Worm (Caenorhabditis elegans): ENCODE data around the gene ttm-1.

The ttm-1 gene

DNA sequence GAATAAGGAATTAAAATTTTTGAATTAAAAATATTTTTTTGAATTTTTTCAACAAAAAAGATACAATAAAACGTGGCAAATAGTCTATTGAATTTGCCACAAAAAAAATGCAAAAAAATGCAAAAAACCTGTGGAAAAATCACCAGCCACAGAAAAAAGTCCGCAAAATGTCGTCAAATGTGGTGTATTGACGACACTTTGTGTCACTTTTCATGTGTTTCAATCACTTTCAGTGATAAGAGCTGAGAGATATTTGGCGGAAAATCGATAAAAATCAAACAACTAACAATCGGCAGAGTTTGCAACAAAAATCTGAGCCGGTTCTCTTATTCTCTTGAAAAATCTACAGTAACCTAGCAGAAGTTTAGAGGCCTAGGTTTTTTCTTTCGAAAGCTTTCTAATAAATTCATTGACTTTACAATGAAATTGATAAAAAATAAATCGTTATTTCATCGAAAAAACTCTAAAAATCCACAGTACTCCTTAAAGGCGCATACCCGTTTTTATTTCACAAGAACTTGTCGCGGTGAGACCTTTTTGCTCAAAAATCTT is 5.1 kb upstream of the ttm-1 start (continued):
- TF ChIP-seq lin-14 (GFP tag; optimal IDR thresholded peaks at IDR 0.05) = no peak
- TF ChIP-seq mep-1 (tag; optimal IDR thresholded peaks at IDR 0.05) = peak; percentile 69
- TF ChIP-seq ceh-88 (GFP tag; IDR thresholded peaks at IDR 0.05) = no peak
- TF ChIP-seq ceh-63 (GFP tag; optimal IDR thresholded peaks at IDR 0.05) = no peak
- TF ChIP-seq pax-3 (tag; optimal IDR thresholded peaks at IDR 0.05) = no peak
- TF ChIP-seq sup-37 (GFP tag; optimal IDR thresholded peaks at IDR 0.05) = no peak
- no peak for TF ChIP-seq hpl-2 (GFP tag; optimal IDR thresholded peaks at IDR 0.05)
- no peak for TF ChIP-seq ama-1 (optimal IDR thresholded peaks at IDR 0.05)
- TF ChIP-seq sptf-1 (tag; optimal IDR thresholded peaks at IDR 0.05) = no peak
- TF ChIP-seq pqm-1 (tag; optimal IDR thresholded peaks at IDR 0.05) = no peak
- TF ChIP-seq ztf-11 (tag; optimal IDR thresholded peaks at IDR 0.05) = no peak
- TF ChIP-seq C04F5.9 (tag; optimal IDR thresholded peaks at IDR 0.05) = no peak
- TF ChIP-seq ceh-8 (GFP tag; optimal IDR thresholded peaks at IDR 0.05) = no peak
- no peak for TF ChIP-seq C34B4.2 (tag; optimal IDR thresholded peaks at IDR 0.05)
- no peak for TF ChIP-seq fkh-4 (tag; optimal IDR thresholded peaks at IDR 0.05; ENCODE audit: borderline replicate concordance)
- TF ChIP-seq irx-1 (tag; optimal IDR thresholded peaks at IDR 0.05) = peak; percentile 20
- TF ChIP-seq nhr-12 (tag; optimal IDR thresholded peaks at IDR 0.05) = no peak
- TF ChIP-seq nhr-19 (GFP tag; conservative IDR thresholded peaks at IDR 0.05) = peak; percentile 9; the same call in 1 of the 2 replicates
- no peak for TF ChIP-seq unc-62 (GFP tag; optimal IDR thresholded peaks at IDR 0.05)
- TF ChIP-seq vab-15 (tag; optimal IDR thresholded peaks at IDR 0.05) = no peak
- peak; percentile 2 for TF ChIP-seq dsc-1 (tag; optimal IDR thresholded peaks at IDR 0.05)

DNA sequence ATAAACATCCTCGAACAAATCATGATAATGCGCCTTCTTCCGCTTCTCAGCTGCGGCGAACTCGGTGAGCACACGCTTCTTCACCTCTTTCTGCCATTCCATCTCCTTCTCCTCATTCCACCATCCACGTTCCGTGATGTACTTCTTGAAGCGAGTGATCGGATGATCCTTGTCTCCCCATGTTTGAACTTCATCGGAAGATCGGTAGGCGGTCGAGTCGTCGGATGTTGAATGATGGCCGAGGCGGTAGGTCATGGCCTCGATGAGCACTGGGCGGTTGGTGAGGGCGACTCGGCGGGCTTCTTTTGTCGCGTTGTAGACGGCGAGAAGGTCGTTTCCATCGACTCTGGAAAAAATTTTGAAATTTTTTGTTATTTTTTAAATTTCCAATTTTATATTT is 1.5 kb upstream of the ttm-1 start:
- no peak for TF ChIP-seq unc-30 (tag; optimal IDR thresholded peaks at IDR 0.05)
- no peak for TF ChIP-seq nhr-71 (tag; optimal IDR thresholded peaks at IDR 0.05)
- no peak for TF ChIP-seq blmp-1 (tag; optimal IDR thresholded peaks at IDR 0.05)
- TF ChIP-seq lin-39 (tag; optimal IDR thresholded peaks at IDR 0.05) = no peak
- TF ChIP-seq hpl-2 (GFP tag; optimal IDR thresholded peaks at IDR 0.05) = no peak
- no peak for TF ChIP-seq nhr-20 (tag; optimal IDR thresholded peaks at IDR 0.05)
- TF ChIP-seq nhr-237 (tag; optimal IDR thresholded peaks at IDR 0.05) = no peak
- no peak for TF ChIP-seq fkh-8 (tag; optimal IDR thresholded peaks at IDR 0.05)
- no peak for TF ChIP-seq unc-130 (tag; optimal IDR thresholded peaks at IDR 0.05)
- no peak for TF ChIP-seq Y116A8C.19 (tag; optimal IDR thresholded peaks at IDR 0.05; ENCODE audit: borderline replicate concordance)
- TF ChIP-seq jun-1 (tag; optimal IDR thresholded peaks at IDR 0.05) = no peak

DNA sequence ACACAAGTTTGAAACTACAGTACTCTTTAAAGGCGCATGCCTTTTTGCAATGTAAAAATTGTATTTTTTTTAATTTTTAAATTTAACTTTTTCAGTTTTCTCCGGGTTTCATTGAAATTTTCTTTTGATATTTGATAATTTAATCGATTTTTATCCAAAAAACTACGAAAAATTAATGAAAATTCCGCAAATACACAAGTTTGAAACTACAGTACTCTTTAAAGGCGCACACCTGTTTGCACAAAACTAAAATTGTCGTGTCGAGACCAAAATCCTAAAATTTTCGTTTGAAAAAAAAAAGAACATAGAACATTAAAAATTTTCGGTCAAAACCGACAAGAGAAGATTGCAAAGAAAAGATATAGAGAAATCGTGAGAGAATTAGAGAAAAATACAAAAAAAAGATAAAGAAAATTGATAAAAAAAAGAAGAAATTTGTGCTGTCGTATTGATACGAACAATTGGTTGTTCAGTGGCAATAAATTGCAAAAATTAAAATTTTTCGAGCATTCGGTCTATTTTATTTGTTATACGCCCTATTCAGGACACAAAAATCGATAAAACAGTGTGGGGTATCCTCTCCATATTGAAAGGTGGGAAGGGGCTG is 745 bp upstream of the ttm-1 start:
- TF ChIP-seq C16A3.4 (tag; optimal IDR thresholded peaks at IDR 0.05) (no peak), snu-23 (GFP tag; optimal IDR thresholded peaks at IDR 0.05) (peak; percentile 1), unc-86 (tag; optimal IDR thresholded peaks at IDR 0.05) (no peak), efl-1 (optimal IDR thresholded peaks at IDR 0.05) (no peak), efl-1 (GFP tag; optimal IDR thresholded peaks at IDR 0.05 in 1 of 2) (peak in 1 of 2 experiments; percentile 51), elt-2 (tag; optimal IDR thresholded peaks at IDR 0.05) (peak; percentile 52), lsy-2 (tag; optimal IDR thresholded peaks at IDR 0.05) (peak in 1 of 2 experiments; percentile 46)

DNA sequence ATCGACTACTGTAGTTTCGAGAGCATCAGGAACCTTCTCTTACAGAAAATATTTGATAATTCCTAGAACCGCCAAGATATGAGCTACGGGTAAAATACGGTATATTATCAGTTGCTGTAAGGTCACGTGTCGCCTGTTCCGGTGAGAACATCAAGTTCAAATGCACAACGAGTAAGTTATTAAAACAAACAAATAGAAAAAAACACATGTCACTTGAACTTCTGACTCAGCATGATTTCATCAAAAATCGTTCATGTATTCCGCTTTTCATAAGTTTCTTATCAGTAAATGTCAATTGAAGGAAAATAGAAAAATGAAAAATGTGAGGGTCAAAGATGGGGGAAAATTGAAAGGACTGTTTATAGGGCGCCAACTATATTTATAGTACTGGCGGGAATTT is 6.1 kb downstream of the ttm-1 start:
- TF ChIP-seq fkh-4 (tag; optimal IDR thresholded peaks at IDR 0.05; ENCODE audit: borderline replicate concordance) (no peak), elt-2 (tag; optimal IDR thresholded peaks at IDR 0.05) (peak; percentile 53), efl-1 (optimal IDR thresholded peaks at IDR 0.05) (no peak), efl-1 (GFP tag; optimal IDR thresholded peaks at IDR 0.05 in 1 of 2) (no peak), lsy-2 (tag; optimal IDR thresholded peaks at IDR 0.05) (no peak), pqm-1 (tag; optimal IDR thresholded peaks at IDR 0.05) (no peak), ztf-11 (tag; optimal IDR thresholded peaks at IDR 0.05) (no peak), rnt-1 (tag; optimal IDR thresholded peaks at IDR 0.05) (no peak), egl-27 (tag; optimal IDR thresholded peaks at IDR 0.05) (no peak)

All from whole organism, L1 larva.